Comparison of ENCODE assay signal across 1 fruit fly cellular context in genomic region chr3L:20556371-20556770, dm6.
TF ChIP-seq lines count a peak whose summit lies in the region.

No protein-coding gene starts in this region.

TF ChIP-seq in whole organism, embryonic, 481 proteins besides CTCF, POLR2A, EP300 and RAD21 (continued from another document):
- TF ChIP-seq CG7271 (tag; optimal IDR thresholded peaks at IDR 0.05; lab: Kevin White, UChicago) (no peak), Sox102F (GFP tag; optimal IDR thresholded peaks at IDR 0.05; lab: Kevin White, UChicago) (peak; percentile 63), CG12104 (GFP tag; optimal IDR thresholded peaks at IDR 0.05; lab: Kevin White, UChicago) (no peak), B-H1 (GFP tag; IDR thresholded peaks at IDR 0.05; lab: Robert Waterston, UW) (no peak), oc (tag; optimal IDR thresholded peaks at IDR 0.05; lab: Kevin White, UChicago) (peak; percentile 58), CG1603 (tag; optimal IDR thresholded peaks at IDR 0.05; lab: Kevin White, UChicago) (peak; percentile 44), bcd (GFP tag; optimal IDR thresholded peaks at IDR 0.05; lab: Kevin White, UChicago) (no peak), CG9817 (tag; optimal IDR thresholded peaks at IDR 0.05; lab: Kevin White, UChicago) (no peak), Gsc (GFP tag; IDR thresholded peaks at IDR 0.05; lab: Robert Waterston, UW) (no peak), croc (GFP tag; conservative IDR thresholded peaks at IDR 0.05; lab: Robert Waterston, UW) (no peak), Hmx (GFP tag; optimal IDR thresholded peaks at IDR 0.05; lab: Kevin White, UChicago) (no peak), TFAM (GFP tag; optimal IDR thresholded peaks at IDR 0.05; lab: Kevin White, UChicago) (no peak), CG8089 (GFP tag; optimal IDR thresholded peaks at IDR 0.05; lab: Kevin White, UChicago) (no peak), vfl (GFP tag; optimal IDR thresholded peaks at IDR 0.05; lab: Kevin White, UChicago) (no peak), slou (GFP tag; optimal IDR thresholded peaks at IDR 0.05; lab: Kevin White, UChicago) (no peak), row (GFP tag; IDR thresholded peaks at IDR 0.05; lab: Robert Waterston, UW) (peak; percentile 32; the same call in 1 of the 3 replicates), HLHmδ (GFP tag; optimal IDR thresholded peaks at IDR 0.05; lab: Kevin White, UChicago) (no peak), HLH54F (GFP tag; optimal IDR thresholded peaks at IDR 0.05; lab: Kevin White, UChicago) (no peak), chif (GFP tag; optimal IDR thresholded peaks at IDR 0.05; lab: Kevin White, UChicago) (no peak), Ada2b (GFP tag; IDR thresholded peaks at IDR 0.05; lab: Robert Waterston, UW) (no peak), BEAF-32 (GFP tag; optimal IDR thresholded peaks at IDR 0.05; lab: Kevin White, UChicago) (no peak), twi (tag; optimal IDR thresholded peaks at IDR 0.05; lab: Kevin White, UChicago) (no peak), grau (tag; optimal IDR thresholded peaks at IDR 0.05; lab: Kevin White, UChicago) (no peak), wdn (GFP tag; IDR thresholded peaks at IDR 0.05; lab: Robert Waterston, UW) (no peak), Gug (GFP tag; IDR thresholded peaks at IDR 0.05; lab: Robert Waterston, UW) (no peak), D19A (tag; optimal IDR thresholded peaks at IDR 0.05; lab: Kevin White, UChicago) (peak; percentile 74), tin (GFP tag; optimal IDR thresholded peaks at IDR 0.05; lab: Kevin White, UChicago) (no peak), CG7987 (GFP tag; optimal IDR thresholded peaks at IDR 0.05; lab: Kevin White, UChicago) (no peak), Stat92E (GFP tag; optimal IDR thresholded peaks at IDR 0.05; lab: Kevin White, UChicago) (no peak), CG11723 (GFP tag; optimal IDR thresholded peaks at IDR 0.05; lab: Kevin White, UChicago) (no peak), CG7839 (tag; optimal IDR thresholded peaks at IDR 0.05; lab: Kevin White, UChicago) (peak; percentile 28), CG4424 (GFP tag; optimal IDR thresholded peaks at IDR 0.05; lab: Kevin White, UChicago) (no peak), ssp (GFP tag; IDR thresholded peaks at IDR 0.05; lab: Robert Waterston, UW) (no peak), dimm (GFP tag; IDR thresholded peaks at IDR 0.05; lab: Robert Waterston, UW) (no peak), bigmax (GFP tag; optimal IDR thresholded peaks at IDR 0.05; lab: Kevin White, UChicago) (no peak), MBD-R2 (GFP tag; IDR thresholded peaks at IDR 0.05; lab: Robert Waterston, UW) (no peak), pan (optimal IDR thresholded peaks at IDR 0.05; lab: Kevin White, UChicago) (no peak), pan (GFP tag; optimal IDR thresholded peaks at IDR 0.05 in 1 of 2, IDR thresholded peaks at IDR 0.05 in 1 of 2) (peak in 1 of 2 experiments; percentile 8), NfI (GFP tag; optimal IDR thresholded peaks at IDR 0.05; lab: Kevin White, UChicago) (no peak), prd (optimal IDR thresholded peaks at IDR 0.05; lab: Kevin White, UChicago) (no peak), prd (GFP tag; IDR thresholded peaks at IDR 0.05; lab: Robert Waterston, UW) (peak; percentile 38; the same call in 1 of the 3 replicates), CG3726 (GFP tag; IDR thresholded peaks at IDR 0.05; lab: Robert Waterston, UW) (no peak), HmgZ (tag; optimal IDR thresholded peaks at IDR 0.05; lab: Kevin White, UChicago) (no peak), CG10979 (tag; optimal IDR thresholded peaks at IDR 0.05; lab: Kevin White, UChicago) (peak; percentile 4), hth (optimal IDR thresholded peaks at IDR 0.05; lab: Kevin White, UChicago) (no peak), CG9437 (GFP tag; optimal IDR thresholded peaks at IDR 0.05; lab: Kevin White, UChicago) (no peak), CG8765 (GFP tag; IDR thresholded peaks at IDR 0.05; lab: Robert Waterston, UW) (no peak), stc (GFP tag; IDR thresholded peaks at IDR 0.05; lab: Robert Waterston, UW) (no peak), zen2 (GFP tag; IDR thresholded peaks at IDR 0.05; lab: Robert Waterston, UW; ENCODE audit: partially characterized antibody) (no peak), CG4282 (GFP tag; optimal IDR thresholded peaks at IDR 0.05; lab: Kevin White, UChicago) (no peak), sr (GFP tag; IDR thresholded peaks at IDR 0.05; lab: Robert Waterston, UW) (no peak), zfh1 (GFP tag; IDR thresholded peaks at IDR 0.05; lab: Robert Waterston, UW) (peak; percentile 38; the same call in 1 of the 3 replicates), CG18262 (tag; optimal IDR thresholded peaks at IDR 0.05; lab: Kevin White, UChicago) (peak; percentile 9), CG4730 (GFP tag; IDR thresholded peaks at IDR 0.05; lab: Robert Waterston, UW) (no peak), CG5180 (GFP tag; optimal IDR thresholded peaks at IDR 0.05; lab: Kevin White, UChicago) (no peak), CG43689 (GFP tag; IDR thresholded peaks at IDR 0.05; lab: Robert Waterston, UW) (no peak), fd64A (GFP tag; optimal IDR thresholded peaks at IDR 0.05; lab: Kevin White, UChicago) (no peak), CG8281 (tag; optimal IDR thresholded peaks at IDR 0.05; lab: Kevin White, UChicago) (no peak), CG11560 (tag; IDR thresholded peaks at IDR 0.05; lab: Robert Waterston, UW) (no peak), CG31441 (GFP tag; IDR thresholded peaks at IDR 0.05; lab: Robert Waterston, UW) (0 out of 2 replicates have a peak, but pooled peaks have one; percentile 15), dmrt11E (tag; optimal IDR thresholded peaks at IDR 0.05; lab: Kevin White, UChicago) (no peak), gcm2 (GFP tag; optimal IDR thresholded peaks at IDR 0.05; lab: Kevin White, UChicago) (no peak), CG11247 (GFP tag; IDR thresholded peaks at IDR 0.05; lab: Robert Waterston, UW) (no peak), Ssrp (tag; optimal IDR thresholded peaks at IDR 0.05; lab: Kevin White, UChicago) (no peak), Six4 (GFP tag; optimal IDR thresholded peaks at IDR 0.05; lab: Kevin White, UChicago) (no peak), HLH3B (GFP tag; IDR thresholded peaks at IDR 0.05; lab: Robert Waterston, UW) (0 out of 2 replicates have a peak, but pooled peaks have one; percentile 13), gsb-n (tag; optimal IDR thresholded peaks at IDR 0.05; lab: Kevin White, UChicago) (no peak), grn (GFP tag; optimal IDR thresholded peaks at IDR 0.05; lab: Kevin White, UChicago) (no peak), ind (GFP tag; optimal IDR thresholded peaks at IDR 0.05; lab: Kevin White, UChicago) (no peak), CG6813 (GFP tag; optimal IDR thresholded peaks at IDR 0.05; lab: Kevin White, UChicago) (no peak), Spps (tag; optimal IDR thresholded peaks at IDR 0.05; lab: Kevin White, UChicago) (no peak), CG5245 (GFP tag; optimal IDR thresholded peaks at IDR 0.05; lab: Kevin White, UChicago) (no peak), GATAe (GFP tag; conservative IDR thresholded peaks at IDR 0.05; lab: Robert Waterston, UW) (no peak), CG15514 (GFP tag; optimal IDR thresholded peaks at IDR 0.05; lab: Kevin White, UChicago) (no peak), phol (tag; optimal IDR thresholded peaks at IDR 0.05; lab: Kevin White, UChicago) (peak; percentile 19), CG14860 (GFP tag; IDR thresholded peaks at IDR 0.05; lab: Robert Waterston, UW; ENCODE audit: partially characterized antibody) (no peak), Neu2 (GFP tag; optimal IDR thresholded peaks at IDR 0.05; lab: Kevin White, UChicago; ENCODE audit: borderline replicate concordance) (no peak), klu (GFP tag; IDR thresholded peaks at IDR 0.05; lab: Robert Waterston, UW) (no peak), NK7.1 (GFP tag; optimal IDR thresholded peaks at IDR 0.05; lab: Kevin White, UChicago) (no peak), dmrt99B (tag; optimal IDR thresholded peaks at IDR 0.05; lab: Kevin White, UChicago) (peak; percentile 41), unpg (GFP tag; optimal IDR thresholded peaks at IDR 0.05; lab: Kevin White, UChicago) (peak; percentile 16), CG14050 (GFP tag; IDR thresholded peaks at IDR 0.05; lab: Robert Waterston, UW) (no peak), CG10431 (GFP tag; optimal IDR thresholded peaks at IDR 0.05; lab: Kevin White, UChicago) (no peak), esg (GFP tag; conservative IDR thresholded peaks at IDR 0.05; lab: Robert Waterston, UW) (peak; percentile 26; the same call in 1 of the 2 replicates), CG15479 (GFP tag; optimal IDR thresholded peaks at IDR 0.05; lab: Kevin White, UChicago) (no peak), lbe (GFP tag; optimal IDR thresholded peaks at IDR 0.05; lab: Kevin White, UChicago) (peak; percentile 48), schlank (tag; optimal IDR thresholded peaks at IDR 0.05; lab: Kevin White, UChicago) (no peak), trem (tag; optimal IDR thresholded peaks at IDR 0.05; lab: Kevin White, UChicago) (no peak), CG1792 (GFP tag; optimal IDR thresholded peaks at IDR 0.05; lab: Kevin White, UChicago) (no peak), CG1024 (GFP tag; IDR thresholded peaks at IDR 0.05; lab: Robert Waterston, UW) (no peak), CG3847 (GFP tag; IDR thresholded peaks at IDR 0.05; lab: Robert Waterston, UW) (no peak), CG31388 (GFP tag; optimal IDR thresholded peaks at IDR 0.05; lab: Kevin White, UChicago) (no peak), CG4360 (GFP tag; IDR thresholded peaks at IDR 0.05; lab: Robert Waterston, UW) (no peak), toy (GFP tag; IDR thresholded peaks at IDR 0.05; lab: Robert Waterston, UW) (no peak), peb (GFP tag; IDR thresholded peaks at IDR 0.05; lab: Robert Waterston, UW) (no peak), CG15601 (tag; optimal IDR thresholded peaks at IDR 0.05; lab: Kevin White, UChicago) (no peak), CG11504 (tag; optimal IDR thresholded peaks at IDR 0.05; lab: Kevin White, UChicago) (peak; percentile 42), mirr (GFP tag; optimal IDR thresholded peaks at IDR 0.05; lab: Kevin White, UChicago) (no peak), tna (GFP tag; IDR thresholded peaks at IDR 0.05; lab: Robert Waterston, UW; ENCODE audit: partially characterized antibody) (no peak), Meics (GFP tag; optimal IDR thresholded peaks at IDR 0.05; lab: Kevin White, UChicago) (no peak), CG17829 (tag; optimal IDR thresholded peaks at IDR 0.05; lab: Kevin White, UChicago) (no peak), hkb (optimal IDR thresholded peaks at IDR 0.05; lab: Kevin White, UChicago) (no peak), hkb (GFP tag; IDR thresholded peaks at IDR 0.05; lab: Robert Waterston, UW) (peak; percentile 20; the same call in 1 of the 2 replicates), CG17612 (GFP tag; IDR thresholded peaks at IDR 0.05; lab: Robert Waterston, UW) (no peak), D19B (GFP tag; optimal IDR thresholded peaks at IDR 0.05; lab: Kevin White, UChicago) (no peak), CG4617 (GFP tag; optimal IDR thresholded peaks at IDR 0.05; lab: Kevin White, UChicago; ENCODE audit: borderline replicate concordance) (no peak), Hr51 (GFP tag; optimal IDR thresholded peaks at IDR 0.05; lab: Kevin White, UChicago) (peak in 1 of 2 experiments; percentile 36), CG6854 (GFP tag; optimal IDR thresholded peaks at IDR 0.05; lab: Kevin White, UChicago) (no peak), slbo (GFP tag; IDR thresholded peaks at IDR 0.05; lab: Robert Waterston, UW) (no peak), tgo (GFP tag; IDR thresholded peaks at IDR 0.05; lab: Robert Waterston, UW) (0 out of 3 replicates have a peak, but pooled peaks have one; percentile 25), nom (GFP tag; optimal IDR thresholded peaks at IDR 0.05; lab: Kevin White, UChicago) (peak; percentile 20), H2.0 (GFP tag; IDR thresholded peaks at IDR 0.05; lab: Robert Waterston, UW) (no peak), ci (GFP tag; IDR thresholded peaks at IDR 0.05; lab: Robert Waterston, UW) (0 out of 3 replicates have a peak, but pooled peaks have one; percentile 32), run (tag; optimal IDR thresholded peaks at IDR 0.05; lab: Kevin White, UChicago) (no peak), Dek (tag; optimal IDR thresholded peaks at IDR 0.05; lab: Kevin White, UChicago) (no peak), CG3407 (GFP tag; optimal IDR thresholded peaks at IDR 0.05; lab: Kevin White, UChicago) (no peak)
TF ChIP-seq in whole organism, embryonic: peak in this region for 39.
